Fruit fly (Drosophila melanogaster) Kc167 (cell line): Measurements from ENCODE around the gene Acsf3.

Experiments
- h ChIP-seq: fragments of >200 bp; optimal IDR thresholded peaks from 3 replicates; lab custom pipeline; 2018; ENCODE audit warnings: missing external identifiers
- insv ChIP-seq: fragments of >200 bp; optimal IDR thresholded peaks from 3 replicates; lab custom pipeline; 2018; ENCODE audit warnings: missing external identifiers
- psq ChIP-seq: fragments of >200 bp; optimal IDR thresholded peaks from 2 replicates; lab custom pipeline; 2017; ENCODE audit warnings: missing external identifiers
- ttk ChIP-seq: sonication (Bioruptor generic); optimal IDR thresholded peaks from 2 replicates; lab custom pipeline; 2017; ENCODE audit warnings: missing external identifiers

dm6 chrX:7315925-7316650 lies 12.8 kb upstream of the Acsf3 start:
- TF ChIP-seq insv (lab: Kevin White, UChicago) (no peak), h (lab: Kevin White, UChicago) (no peak), ttk (lab: Kevin White, UChicago) (no peak), psq (lab: Kevin White, UChicago) (no peak)
